Worm (Caenorhabditis elegans) whole organism, L1 larva: ENCODE data around the gene rad-50.

ENCODE experiments used
- C04F5.9 ChIP-seq: sonication (generic microtip); optimal IDR thresholded peaks from 2 replicates; lab custom pipeline; 2016; ENCODE audit warnings: missing genetic modification characterization, missing compliant biosample characterization
- dpl-1 ChIP-seq, 3 experiments: fragments of 150-350 bp in 2 of 3; sonication (generic microtip) in 1 of 3; optimal IDR thresholded peaks; 2 replicates each; lab custom pipeline; 2014 to 2017; ENCODE audit warnings: missing biosample characterization in 3 of 3, missing genetic modification characterization in 3 of 3, missing genetic modification reagents in 3 of 3
- egl-27 ChIP-seq, 2 experiments: fragments of 150-350 bp in 1 of 2; sonication (generic microtip); optimal IDR thresholded peaks; 3 replicates each; lab custom pipeline; 2017 to 2018; ENCODE audit warnings: missing biosample characterization in 2 of 2, missing genetic modification characterization in 2 of 2, missing genetic modification reagents in 2 of 2
- fkh-10 ChIP-seq: sonication (generic microtip); optimal IDR thresholded peaks from 2 replicates; lab custom pipeline; 2017; ENCODE audit warnings: missing biosample characterization, missing genetic modification reagents, missing genetic modification characterization
- lin-39 ChIP-seq: fragments of 150-350 bp; optimal IDR thresholded peaks from 2 replicates; lab custom pipeline; 2014; ENCODE audit warnings: missing biosample characterization, missing genetic modification reagents, missing genetic modification characterization
- mdl-1 ChIP-seq, 2 experiments: fragments of 150-350 bp; optimal IDR thresholded peaks; 2 replicates each; lab custom pipeline; 2014 to 2017; ENCODE audit warnings: missing biosample characterization in 2 of 2, missing genetic modification characterization in 2 of 2, inconsistent platforms in 1 of 2
- skn-1 ChIP-seq: fragments of 150-350 bp; optimal IDR thresholded peaks from 2 replicates; lab custom pipeline; 2014; ENCODE audit warnings: missing biosample characterization, missing genetic modification characterization
- ztf-4 ChIP-seq: fragments of 150-350 bp; optimal IDR thresholded peaks from 2 replicates; lab custom pipeline; 2014; ENCODE audit warnings: missing biosample characterization, missing genetic modification characterization

DNA sequence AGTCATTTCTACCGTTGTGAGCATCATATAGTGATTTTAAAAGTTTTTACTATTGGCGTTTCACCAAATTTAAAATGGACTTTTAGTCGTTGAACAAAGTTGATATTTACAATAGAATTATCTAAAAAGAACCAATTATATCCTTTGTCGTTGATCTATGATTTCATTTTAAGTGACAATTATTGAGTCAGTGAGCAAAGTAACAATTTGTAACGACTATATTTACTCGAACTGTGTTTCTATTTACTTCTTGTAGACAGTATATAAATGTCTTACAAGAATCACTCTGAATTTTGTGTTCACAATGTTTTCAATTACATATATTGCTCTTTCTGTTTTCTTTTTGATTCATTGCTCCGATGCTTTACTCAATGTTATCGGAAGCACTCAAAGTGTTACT is 4.3 kb upstream of the rad-50 start, which contains the start of gene ttr-22:
- no peak for TF ChIP-seq skn-1 (tag; lab: Kevin White, UChicago)
- no peak for TF ChIP-seq mdl-1 (tag; optimal IDR thresholded peaks at IDR 0.05; lab: Kevin White, UChicago)
- no peak for TF ChIP-seq egl-27 (tag; optimal IDR thresholded peaks at IDR 0.05; lab: Kevin White, UChicago)
- TF ChIP-seq ztf-4 (tag; lab: Kevin White, UChicago), result no peak
- no peak for TF ChIP-seq lin-39
- no peak for TF ChIP-seq dpl-1 (GFP tag; optimal IDR thresholded peaks at IDR 0.05; lab: Kevin White, UChicago)
- TF ChIP-seq C04F5.9 (tag; lab: Kevin White, UChicago), result no peak
- TF ChIP-seq fkh-10 (GFP tag; lab: Kevin White, UChicago), result no peak
